Fruit fly (Drosophila melanogaster): ENCODE measurements around the gene Caf1-55.

Caf1-55 gene

DNA sequence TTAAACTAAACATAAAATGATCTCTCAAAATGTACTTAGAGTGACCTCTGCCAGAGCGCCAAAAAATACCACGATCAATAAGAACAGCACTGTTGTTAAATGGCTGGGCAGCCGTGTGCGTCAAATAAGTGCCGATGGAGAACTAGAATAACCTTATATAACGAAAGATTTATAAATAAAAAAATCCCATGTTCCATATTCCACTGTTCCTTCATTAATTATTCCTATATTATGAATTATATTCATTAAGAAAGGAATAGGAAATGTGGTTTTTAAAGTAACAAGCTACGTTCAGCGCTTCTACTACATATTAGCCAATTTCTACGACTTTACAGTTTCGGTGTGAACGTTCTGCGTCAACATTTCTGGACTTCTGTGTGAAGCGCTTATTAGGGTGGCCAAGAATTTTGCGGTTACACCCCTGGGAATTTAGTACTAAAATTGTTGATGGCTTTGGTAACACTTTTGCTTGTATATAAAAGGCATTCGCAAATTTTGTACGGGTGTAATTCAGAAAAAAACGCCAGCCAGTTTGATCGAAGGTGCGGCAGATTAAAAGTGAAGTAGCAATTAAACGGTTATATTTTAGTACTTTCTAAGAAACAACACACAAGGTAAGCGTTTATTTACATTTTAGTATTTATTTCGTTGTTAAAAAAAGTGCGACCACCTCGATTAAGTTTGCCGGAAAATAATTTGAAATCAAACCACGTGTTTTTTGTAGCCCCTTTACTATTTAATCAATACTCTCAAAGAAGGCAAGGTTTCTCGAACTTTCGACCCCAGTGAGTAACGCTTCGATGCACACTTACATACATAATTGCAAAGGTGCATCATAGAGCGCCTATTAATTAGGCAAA, 17.0 kb downstream of the Caf1-55 start, which contains the start of the genes tefu and Hsc70-4:
Gene tefu, minus strand, starts transcription at position 51 of the 860 bp plus-strand sequence.
Gene Hsc70-4, plus strand, starts transcription at position 502 of the 860 bp plus-strand sequence.
- TF ChIP-seq dsx (GFP tag; optimal IDR thresholded peaks at IDR 0.05; ENCODE audit: poor library complexity, severe bottlenecking) (peak; percentile 38), CG11294 (GFP tag; IDR thresholded peaks at IDR 0.05) (peak; percentile 67), Ets21C (GFP tag; optimal IDR thresholded peaks at IDR 0.05) (peak; percentile 81), Ets96B (tag; optimal IDR thresholded peaks at IDR 0.05) (no peak), Gug (GFP tag; IDR thresholded peaks at IDR 0.05) (peak; percentile 72), CG6276 (GFP tag; optimal IDR thresholded peaks at IDR 0.05) (no peak), Eip78C (GFP tag) (no peak), CG4318 (GFP tag; optimal IDR thresholded peaks at IDR 0.05) (peak; percentile 73), Sox15 (GFP tag; optimal IDR thresholded peaks at IDR 0.05) (peak; percentile 81), eg (GFP tag; IDR thresholded peaks at IDR 0.05) (peak; percentile 81), CG6854 (GFP tag; optimal IDR thresholded peaks at IDR 0.05) (peak; percentile 26), CG11762 (GFP tag; optimal IDR thresholded peaks at IDR 0.05; ENCODE audit: insufficient read depth) (peak; percentile 31), pdm3 (GFP tag; optimal IDR thresholded peaks at IDR 0.05) (no peak), Lpt (GFP tag; optimal IDR thresholded peaks at IDR 0.05) (no peak), OdsH (GFP tag; optimal IDR thresholded peaks at IDR 0.05) (no peak), fd59A (GFP tag; optimal IDR thresholded peaks at IDR 0.05) (peak; percentile 42), esn (GFP tag; optimal IDR thresholded peaks at IDR 0.05) (peak; percentile 71), CG8119 (GFP tag; IDR thresholded peaks at IDR 0.05) (peak; percentile 53), CG10631 (GFP tag; optimal IDR thresholded peaks at IDR 0.05) (peak; percentile 82), lz (GFP tag; optimal IDR thresholded peaks at IDR 0.05) (peak; percentile 74), CG6792 (GFP tag; optimal IDR thresholded peaks at IDR 0.05) (peak; percentile 46), Hr39 (GFP tag; optimal IDR thresholded peaks at IDR 0.05) (peak; percentile 88), cyc (GFP tag; optimal IDR thresholded peaks at IDR 0.05) (peak; percentile 80), CG34406 (GFP tag; optimal IDR thresholded peaks at IDR 0.05) (no peak), CG1621 (tag; optimal IDR thresholded peaks at IDR 0.05) (no peak), net (GFP tag; optimal IDR thresholded peaks at IDR 0.05) (no peak), CG7368 (GFP tag; optimal IDR thresholded peaks at IDR 0.05) (no peak), CG8319 (GFP tag; optimal IDR thresholded peaks at IDR 0.05) (peak; percentile 21), CG3919 (GFP tag; optimal IDR thresholded peaks at IDR 0.05) (no peak), topi (GFP tag; optimal IDR thresholded peaks at IDR 0.05) (no peak), Hr4 (GFP tag; optimal IDR thresholded peaks at IDR 0.05) (peak; percentile 76), acj6 (GFP tag; optimal IDR thresholded peaks at IDR 0.05) (no peak), dac (GFP tag; optimal IDR thresholded peaks at IDR 0.05) (peak; percentile 33), salr (GFP tag; optimal IDR thresholded peaks at IDR 0.05) (peak in 1 of 2 experiments; percentile 60), Eip93F (GFP tag; optimal IDR thresholded peaks at IDR 0.05) (peak; percentile 66), CG6163 (GFP tag; IDR thresholded peaks at IDR 0.05) (peak; percentile 75; the same call in 2 of the 3 replicates), svp (GFP tag) (peak; percentile 71), CG16779 (tag; optimal IDR thresholded peaks at IDR 0.05) (peak; percentile 6), Blimp-1 (GFP tag; optimal IDR thresholded peaks at IDR 0.05) (peak; percentile 1), CG3032 (tag; optimal IDR thresholded peaks at IDR 0.05) (peak; percentile 85), CG11902 (GFP tag; optimal IDR thresholded peaks at IDR 0.05) (peak; percentile 76), CG31627 (GFP tag; optimal IDR thresholded peaks at IDR 0.05) (peak; percentile 87)

Data from whole organism, prepupa.